Fruit fly (Drosophila melanogaster) whole organism, embryonic: ENCODE data around the gene PIG-L.
A peak's percentile ranks its signal among the peaks of the same experiment; 100 is the strongest.

Experiments used
- Atf-2 ChIP-seq: fragments of 200-800 bp; sonication (Bioruptor generic); optimal IDR thresholded peaks from 2 replicates; lab custom pipeline; 2016; ENCODE audit warnings: missing biosample characterization, missing genetic modification characterization
- Bgb ChIP-seq: fragments of 200-800 bp; sonication (Bioruptor generic); IDR thresholded peaks from 2 replicates; pipeline ENCODE4 v1.3.6; 2022; ENCODE audit warnings: missing biosample characterization, missing genetic modification characterization; ENCODE audit not compliant: partially characterized antibody
- CG11723 ChIP-seq: fragments of 200-800 bp; sonication (Bioruptor generic); optimal IDR thresholded peaks from 2 replicates; lab custom pipeline; 2017; ENCODE audit warnings: missing biosample characterization, mild to moderate bottlenecking, missing genetic modification characterization
- CG12104 ChIP-seq: fragments of 200-800 bp; sonication (Bioruptor generic); optimal IDR thresholded peaks from 3 replicates; lab custom pipeline; 2016; ENCODE audit warnings: missing biosample characterization, missing genetic modification characterization
- CG12659 ChIP-seq: fragments of 200-800 bp; sonication (Bioruptor generic); optimal IDR thresholded peaks from 3 replicates; lab custom pipeline; 2017; ENCODE audit warnings: mild to moderate bottlenecking, missing biosample characterization, missing genetic modification reagents, missing genetic modification characterization
- CG13424 ChIP-seq: fragments of 200-800 bp; sonication (Bioruptor generic); optimal IDR thresholded peaks from 2 replicates; lab custom pipeline; 2019; ENCODE audit warnings: missing biosample characterization, mild to moderate bottlenecking, missing genetic modification characterization, moderate library complexity
- CG14710 ChIP-seq: fragments of 200-800 bp; sonication (Bioruptor generic); optimal IDR thresholded peaks from 3 replicates; lab custom pipeline; 2019; ENCODE audit warnings: missing biosample characterization, mild to moderate bottlenecking, missing genetic modification characterization, moderate library complexity
- CG15696 ChIP-seq: fragments of 200-800 bp; sonication (Bioruptor generic); optimal IDR thresholded peaks from 2 replicates; lab custom pipeline; 2019; ENCODE audit warnings: missing biosample characterization, mild to moderate bottlenecking, missing genetic modification characterization, moderate library complexity
- CG17568 ChIP-seq: fragments of 200-800 bp; sonication (Bioruptor generic); optimal IDR thresholded peaks from 2 replicates; lab custom pipeline; 2018; ENCODE audit warnings: missing biosample characterization, mild to moderate bottlenecking, missing genetic modification characterization, moderate library complexity
- CG30020 ChIP-seq: fragments of 200-800 bp; optimal IDR thresholded peaks from 2 replicates; lab custom pipeline; 2019; ENCODE audit warnings: missing biosample characterization, mild to moderate bottlenecking, missing genetic modification characterization, moderate library complexity
- CG4424 ChIP-seq: fragments of 200-800 bp; sonication (Bioruptor generic); optimal IDR thresholded peaks from 3 replicates; lab custom pipeline; 2016; ENCODE audit warnings: missing biosample characterization, missing genetic modification characterization
- CG4730 ChIP-seq: fragments of 200-800 bp; sonication (Bioruptor generic); IDR thresholded peaks from 2 replicates; pipeline ENCODE4 v1.3.6; 2022; ENCODE audit warnings: missing biosample characterization, missing genetic modification characterization
- CG6689 ChIP-seq: fragments of 200-800 bp; sonication (Bioruptor generic); IDR thresholded peaks from 2 replicates; pipeline ENCODE4 v1.3.6; 2022; ENCODE audit warnings: missing biosample characterization, missing genetic modification characterization
- CkIIα-i1 ChIP-seq: fragments of 200-800 bp; sonication (Bioruptor generic); IDR thresholded peaks from 2 replicates; pipeline ENCODE4 v1.3.6; 2022; ENCODE audit warnings: missing biosample characterization, missing genetic modification characterization
- Dref ChIP-seq: fragments of 200-800 bp; sonication (Bioruptor generic); IDR thresholded peaks from 2 replicates; pipeline ENCODE4 v1.3.6; 2022; ENCODE audit warnings: missing biosample characterization, missing genetic modification characterization
- Ets65A ChIP-seq: fragments of 200-800 bp; sonication (Bioruptor generic); peaks from one replicate; lab custom pipeline; 2016; ENCODE audit warnings: missing biosample characterization, missing genetic modification characterization
- GATAe ChIP-seq: fragments of 200-800 bp; sonication (Bioruptor generic); conservative IDR thresholded peaks from 2 replicates; pipeline ENCODE4 v1.3.6; 2022; ENCODE audit warnings: missing biosample characterization, missing genetic modification characterization
- Hsf ChIP-seq: fragments of 200-800 bp; sonication (Bioruptor generic); optimal IDR thresholded peaks from 3 replicates; lab custom pipeline; 2016; ENCODE audit warnings: missing biosample characterization, missing genetic modification characterization
- Mad ChIP-seq: fragments of 200-800 bp; sonication (Bioruptor generic); optimal IDR thresholded peaks from 2 replicates; lab custom pipeline; 2016; ENCODE audit warnings: missing biosample characterization, missing genetic modification characterization
- Max ChIP-seq: fragments of 200-800 bp; sonication (Bioruptor generic); optimal IDR thresholded peaks from 2 replicates; lab custom pipeline; 2016; ENCODE audit warnings: missing biosample characterization, mild to moderate bottlenecking, missing genetic modification characterization
- Sry-δ ChIP-seq: fragments of 200-800 bp; sonication (Bioruptor generic); optimal IDR thresholded peaks from 2 replicates; lab custom pipeline; 2016; ENCODE audit warnings: missing biosample characterization, missing genetic modification characterization
- Xrp1 ChIP-seq: fragments of 200-800 bp; sonication (Bioruptor generic); IDR thresholded peaks from 2 replicates; pipeline ENCODE4 v1.3.6; 2022; ENCODE audit warnings: missing biosample characterization, missing genetic modification characterization
- bsh ChIP-seq, 2 experiments: fragments of 200-800 bp; sonication (Bioruptor generic); optimal IDR thresholded peaks; 2 replicates each; lab custom pipeline; 2017 to 2018; ENCODE audit warnings: mild to moderate bottlenecking in 2 of 2, missing biosample characterization in 2 of 2, missing genetic modification characterization in 2 of 2, moderate library complexity in 1 of 2
- da ChIP-seq: fragments of 200-800 bp; sonication (Bioruptor generic); optimal IDR thresholded peaks from 2 replicates; lab custom pipeline; 2016; ENCODE audit warnings: missing biosample characterization, missing genetic modification characterization
- dmrt11E ChIP-seq: fragments of 200-800 bp; sonication (Bioruptor generic); optimal IDR thresholded peaks from 3 replicates; lab custom pipeline; 2018; ENCODE audit warnings: missing biosample characterization, mild to moderate bottlenecking, missing genetic modification characterization, moderate library complexity
- dysf ChIP-seq: fragments of 200-800 bp; sonication (Bioruptor generic); IDR thresholded peaks from 3 replicates; pipeline ENCODE4 v1.3.6; 2022; ENCODE audit warnings: missing biosample characterization, missing genetic modification characterization
- emc ChIP-seq: fragments of 200-800 bp; sonication (Bioruptor generic); optimal IDR thresholded peaks from 2 replicates; lab custom pipeline; 2016; ENCODE audit warnings: missing biosample characterization, missing genetic modification characterization
- exex ChIP-seq: fragments of 200-800 bp; sonication (Bioruptor generic); optimal IDR thresholded peaks from 4 replicates; lab custom pipeline; 2018; ENCODE audit warnings: missing biosample characterization, mild to moderate bottlenecking, missing genetic modification characterization, moderate library complexity
- h ChIP-seq: fragments of >200 bp; optimal IDR thresholded peaks from 2 replicates; lab custom pipeline; 2017
- prd ChIP-seq, 3 experiments: fragments of >200 bp in 2 of 3; fragments of 200-800 bp in 1 of 3; sonication (Bioruptor generic) in 1 of 3; optimal IDR thresholded peaks in 2 of 3; IDR thresholded peaks in 1 of 3; 2 replicates in 2 of 3; 3 replicates in 1 of 3; pipeline versions ENCODE4 v1.3.6 to Lab custom; 2017 to 2022; ENCODE audit warnings: missing biosample characterization in 1 of 3, missing genetic modification characterization in 1 of 3
- run ChIP-seq: fragments of 200-800 bp; sonication (Bioruptor generic); optimal IDR thresholded peaks from 3 replicates; lab custom pipeline; 2018; ENCODE audit warnings: missing biosample characterization, mild to moderate bottlenecking, missing genetic modification characterization
- schlank ChIP-seq: fragments of 200-800 bp; sonication (Bioruptor generic); optimal IDR thresholded peaks from 2 replicates; lab custom pipeline; 2018; ENCODE audit warnings: missing biosample characterization, mild to moderate bottlenecking, missing genetic modification characterization
- scrt ChIP-seq: fragments of 200-800 bp; sonication (Bioruptor generic); optimal IDR thresholded peaks from 2 replicates; lab custom pipeline; 2018; ENCODE audit warnings: missing biosample characterization, mild to moderate bottlenecking, missing genetic modification characterization, moderate library complexity
- sens ChIP-seq: fragments of 200-800 bp; sonication (Bioruptor generic); peaks from one replicate; lab custom pipeline; 2016; ENCODE audit warnings: missing biosample characterization, missing genetic modification characterization
- sna ChIP-seq: fragments of 200-800 bp; sonication (Bioruptor generic); IDR thresholded peaks from 2 replicates; pipeline ENCODE4 v1.3.6; 2022; ENCODE audit warnings: missing biosample characterization, missing genetic modification characterization; ENCODE audit not compliant: partially characterized antibody
- sqz ChIP-seq: fragments of 200-800 bp; sonication (Bioruptor generic); optimal IDR thresholded peaks from 3 replicates; lab custom pipeline; 2018; ENCODE audit warnings: missing biosample characterization, mild to moderate bottlenecking, missing genetic modification characterization
- tll ChIP-seq, 2 experiments: fragments of 200-800 bp in 1 of 2; fragments of >200 bp in 1 of 2; sonication (Bioruptor generic) in 1 of 2; optimal IDR thresholded peaks; 2 replicates each; lab custom pipeline; 2017 to 2019; ENCODE audit warnings: missing biosample characterization in 2 of 2, missing genetic modification characterization in 2 of 2, mild to moderate bottlenecking in 1 of 2, moderate library complexity in 1 of 2
- unpg ChIP-seq: fragments of 200-800 bp; sonication (Bioruptor generic); optimal IDR thresholded peaks from 3 replicates; lab custom pipeline; 2018; ENCODE audit warnings: missing biosample characterization, mild to moderate bottlenecking, missing genetic modification characterization, moderate library complexity

The PIG-L gene

dm6 chr3R:20027841-20028240 is 6.7 kb upstream of the PIG-L start, which contains the start of the genes CG4424 and CG4854 (continued):
- TF ChIP-seq Mad (GFP tag; lab: Kevin White, UChicago) = no peak
- TF ChIP-seq Sry-δ (GFP tag; lab: Kevin White, UChicago) = peak; percentile 29
- TF ChIP-seq CkIIα-i1 (GFP tag; lab: Robert Waterston, UW) = no peak
- no peak for TF ChIP-seq CG13424 (tag; lab: Kevin White, UChicago)
- peak; percentile 17 for TF ChIP-seq CG30020
- no peak for TF ChIP-seq emc (GFP tag; lab: Kevin White, UChicago)
- TF ChIP-seq scrt = no peak

- TF ChIP-seq prd (optimal IDR thresholded peaks at IDR 0.05; lab: Kevin White, UChicago) (no peak), prd (GFP tag; IDR thresholded peaks at IDR 0.05; lab: Robert Waterston, UW) (no peak), sna (no peak), CG17568 (no peak), da (no peak), run (tag; lab: Kevin White, UChicago) (no peak), schlank (tag; lab: Kevin White, UChicago) (no peak)
Measured at dm6 chr3R:20013404-20013922, 7.7 kb downstream of the PIG-L start, which contains the start of the genes CG17190 and CG4836. Gene CG17190 (minus strand): TSS chr3R:20013504. Gene CG4836 (plus strand): TSS chr3R:20013872.

- TF ChIP-seq dmrt11E (peak; percentile 17), dysf (GFP tag; lab: Robert Waterston, UW) (no peak), CG4730 (no peak), CG14710 (no peak), Xrp1 (GFP tag; lab: Robert Waterston, UW) (no peak), Dref (no peak), CG15696 (tag; lab: Kevin White, UChicago) (no peak), CG12659 (GFP tag; lab: Kevin White, UChicago) (no peak), CG11723 (GFP tag; lab: Kevin White, UChicago) (no peak), exex (tag; lab: Kevin White, UChicago) (no peak), sens (GFP tag; lab: Kevin White, UChicago) (peak; percentile 13), Ets65A (GFP tag; lab: Kevin White, UChicago) (peak; percentile 90), unpg (GFP tag; lab: Kevin White, UChicago) (no peak), sqz (no peak), Max (GFP tag; lab: Kevin White, UChicago) (no peak), tll (GFP tag; optimal IDR thresholded peaks at IDR 0.05; lab: Kevin White, UChicago) (no peak), GATAe (GFP tag; lab: Robert Waterston, UW) (no peak), Atf-2 (no peak), CG6689 (GFP tag; lab: Robert Waterston, UW) (no peak), Hsf (GFP tag; lab: Kevin White, UChicago) (no peak), CG12104 (GFP tag; lab: Kevin White, UChicago) (no peak), Bgb (GFP tag; lab: Robert Waterston, UW) (no peak), CG4424 (no peak), h (lab: Kevin White, UChicago) (no peak), bsh (GFP tag; optimal IDR thresholded peaks at IDR 0.05; lab: Kevin White, UChicago) (peak in 1 of 2 experiments; percentile 17)
Measured at dm6 chr3R:20012688-20013087, 8.4 kb downstream of the PIG-L start.
